Worm (Caenorhabditis elegans) whole organism, L3 larva: Measurements from ENCODE around the gene wdr-48.

Experiments
- elt-1 ChIP-seq: fragments of 150-350 bp; optimal IDR thresholded peaks from 2 replicates; lab custom pipeline; 2014; ENCODE audit warnings: missing biosample characterization, missing genetic modification characterization
- fkh-10 ChIP-seq: sonication (generic microtip); optimal IDR thresholded peaks from 2 replicates; lab custom pipeline; 2017; ENCODE audit warnings: missing biosample characterization, missing genetic modification reagents, missing genetic modification characterization
- nhr-237 ChIP-seq: fragments of 150-350 bp; optimal IDR thresholded peaks from 2 replicates; lab custom pipeline; 2014; ENCODE audit warnings: missing biosample characterization, missing genetic modification characterization
- nhr-67 ChIP-seq: fragments of 150-350 bp; optimal IDR thresholded peaks from 2 replicates; lab custom pipeline; 2014; ENCODE audit warnings: missing biosample characterization, missing genetic modification characterization
- unc-62 ChIP-seq: fragments of 150-350 bp; sonication (generic microtip); optimal IDR thresholded peaks from 4 replicates; lab custom pipeline; 2014; ENCODE audit warnings: missing biosample characterization, missing genetic modification reagents, missing genetic modification characterization

The wdr-48 gene

DNA sequence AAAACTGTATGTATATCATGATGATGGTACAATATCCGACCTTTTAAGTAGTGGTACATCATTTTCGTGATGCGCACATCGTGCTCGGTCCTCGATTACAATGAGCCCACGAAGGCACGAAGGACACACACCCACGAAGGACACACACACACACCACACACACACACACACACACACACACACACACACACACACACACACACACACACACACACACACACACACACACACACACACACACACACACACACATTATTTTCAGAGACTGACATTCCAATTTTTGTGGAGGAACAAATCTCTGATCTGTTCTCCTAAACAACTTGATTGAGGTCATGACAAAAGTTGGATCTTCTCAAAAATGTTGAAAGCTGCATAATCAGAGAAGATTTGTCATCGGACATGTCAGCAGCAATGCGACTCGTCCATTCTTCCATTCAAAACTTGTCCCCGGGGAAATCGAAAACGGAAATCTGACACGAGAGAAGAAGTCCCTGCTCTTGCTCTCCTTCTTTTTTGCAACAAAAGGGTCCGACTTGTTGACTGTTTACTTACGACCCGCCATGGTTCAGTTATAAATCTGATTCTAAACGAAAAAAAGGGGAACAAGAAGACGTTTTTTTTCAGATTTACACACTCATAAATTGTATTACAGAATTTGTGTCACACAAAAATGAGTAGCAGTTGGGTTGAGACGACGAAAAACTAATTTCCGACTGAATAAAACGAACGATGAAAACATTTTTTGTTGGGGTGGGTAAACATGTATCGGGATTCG lies 47.7 kb downstream of the wdr-48 start:
- TF ChIP-seq nhr-237 (tag; lab: Kevin White, UChicago) (no peak), fkh-10 (GFP tag; lab: Kevin White, UChicago) (peak; percentile 93)
- TF ChIP-seq, all 47 proteins: peak for 1

ce11 chrIII:4628165-4628564 lies 49.5 kb downstream of the wdr-48 start, which contains the start of gene clec-151:
Gene clec-151 (plus strand): TSS chrIII:4628465.
- no peak for TF ChIP-seq unc-62
- TF ChIP-seq nhr-67 (tag; lab: Kevin White, UChicago), result no peak
- TF ChIP-seq elt-1 (tag; lab: Kevin White, UChicago), result no peak
